Fruit fly (Drosophila melanogaster) whole organism, embryonic: Measurements from ENCODE around the gene Zn72D.
A peak's percentile ranks its signal among the peaks of the same experiment; 100 is the strongest.

ENCODE experiments used
- Bdp1 ChIP-seq: fragments of 200-800 bp; sonication (Bioruptor generic); optimal IDR thresholded peaks from 3 replicates; lab custom pipeline; 2016; ENCODE audit warnings: missing biosample characterization, missing genetic modification characterization
- CG10209 ChIP-seq: fragments of 200-800 bp; sonication (Bioruptor generic); optimal IDR thresholded peaks from 3 replicates; lab custom pipeline; 2017; ENCODE audit warnings: missing biosample characterization, mild to moderate bottlenecking, missing genetic modification characterization, missing genetic modification reagents
- CG10979 ChIP-seq: fragments of 200-800 bp; sonication (Bioruptor generic); optimal IDR thresholded peaks from 2 replicates; lab custom pipeline; 2018; ENCODE audit warnings: missing biosample characterization, mild to moderate bottlenecking, missing genetic modification characterization, moderate library complexity
- CG11560 ChIP-seq: fragments of 200-800 bp; sonication (Bioruptor generic); IDR thresholded peaks from 3 replicates; pipeline ENCODE4 v1.3.6; 2022; ENCODE audit warnings: missing biosample characterization, missing genetic modification characterization
- CG11695 ChIP-seq: fragments of 200-800 bp; sonication (Bioruptor generic); IDR thresholded peaks from 3 replicates; pipeline ENCODE4 v1.3.6; 2022; ENCODE audit warnings: missing biosample characterization, missing genetic modification characterization
- CG12071 ChIP-seq: fragments of 200-800 bp; sonication (Bioruptor generic); optimal IDR thresholded peaks from 3 replicates; lab custom pipeline; 2018; ENCODE audit warnings: missing biosample characterization, mild to moderate bottlenecking, missing genetic modification characterization
- CG13296 ChIP-seq: fragments of 200-800 bp; sonication (Bioruptor generic); optimal IDR thresholded peaks from 3 replicates; lab custom pipeline; 2018; ENCODE audit warnings: missing biosample characterization, mild to moderate bottlenecking, missing genetic modification characterization
- CG14710 ChIP-seq: fragments of 200-800 bp; sonication (Bioruptor generic); optimal IDR thresholded peaks from 3 replicates; lab custom pipeline; 2019; ENCODE audit warnings: missing biosample characterization, mild to moderate bottlenecking, missing genetic modification characterization, moderate library complexity
- CG3065 ChIP-seq: fragments of 200-800 bp; sonication (Bioruptor generic); optimal IDR thresholded peaks from 2 replicates; lab custom pipeline; 2016; ENCODE audit warnings: missing biosample characterization, missing genetic modification characterization
- CG33557 ChIP-seq: fragments of 200-800 bp; sonication (Bioruptor generic); optimal IDR thresholded peaks from 2 replicates; lab custom pipeline; 2019; ENCODE audit warnings: missing biosample characterization, mild to moderate bottlenecking, missing genetic modification characterization, moderate library complexity
- CG34422 ChIP-seq: fragments of 200-800 bp; sonication (Bioruptor generic); IDR thresholded peaks from 3 replicates; pipeline ENCODE4 v1.3.6; 2022; ENCODE audit warnings: missing biosample characterization, missing genetic modification characterization
- CG4707 ChIP-seq: fragments of 200-800 bp; sonication (Bioruptor generic); optimal IDR thresholded peaks from 2 replicates; lab custom pipeline; 2018; ENCODE audit warnings: missing biosample characterization, mild to moderate bottlenecking, missing genetic modification characterization, moderate library complexity
- CG6175 ChIP-seq: fragments of 200-800 bp; sonication (Bioruptor generic); IDR thresholded peaks from 3 replicates; pipeline ENCODE4 v1.3.6; 2022; ENCODE audit warnings: missing biosample characterization, missing genetic modification characterization
- CG6765 ChIP-seq: fragments of 200-800 bp; sonication (Bioruptor generic); optimal IDR thresholded peaks from 3 replicates; lab custom pipeline; 2017; ENCODE audit warnings: missing biosample characterization, mild to moderate bottlenecking, missing genetic modification characterization
- CG7963 ChIP-seq: fragments of 200-800 bp; sonication (Bioruptor generic); IDR thresholded peaks from 3 replicates; pipeline ENCODE4 v1.3.6; 2022; ENCODE audit warnings: missing biosample characterization, missing genetic modification characterization; ENCODE audit not compliant: partially characterized antibody
- CG8290 ChIP-seq, 3 experiments: fragments of 200-800 bp; sonication (Bioruptor generic); optimal IDR thresholded peaks; 2 replicates each; lab custom pipeline; 2016 to 2019; ENCODE audit warnings: missing biosample characterization in 3 of 3, missing genetic modification characterization in 3 of 3, mild to moderate bottlenecking in 2 of 3, moderate library complexity in 1 of 3
- CG8765 ChIP-seq: fragments of 200-800 bp; sonication (Bioruptor generic); IDR thresholded peaks from 2 replicates; pipeline ENCODE4 v1.3.6; 2022; ENCODE audit warnings: missing biosample characterization, missing genetic modification characterization
- CG9609 ChIP-seq: fragments of 200-800 bp; sonication (Bioruptor generic); optimal IDR thresholded peaks from 3 replicates; lab custom pipeline; 2016; ENCODE audit warnings: missing biosample characterization, missing genetic modification characterization
- D ChIP-seq, 2 experiments: fragments of 200-800 bp in 1 of 2; fragments of >200 bp in 1 of 2; sonication (Bioruptor generic) in 1 of 2; optimal IDR thresholded peaks; 2 replicates in 1 of 2; 3 replicates in 1 of 2; lab custom pipeline; 2017; ENCODE audit warnings: mild to moderate bottlenecking in 1 of 2, missing biosample characterization in 1 of 2, missing genetic modification characterization in 1 of 2, missing genetic modification reagents in 1 of 2
- E2f2 ChIP-seq: fragments of 200-800 bp; sonication (Bioruptor generic); IDR thresholded peaks from 2 replicates; pipeline ENCODE4 v1.3.6; 2022; ENCODE audit warnings: missing biosample characterization, missing genetic modification characterization
- H15 ChIP-seq: fragments of 200-800 bp; sonication (Bioruptor generic); IDR thresholded peaks from 3 replicates; pipeline ENCODE4 v1.3.6; 2022; ENCODE audit warnings: missing biosample characterization, missing genetic modification characterization
- HHEX ChIP-seq: fragments of 200-800 bp; sonication (Bioruptor generic); optimal IDR thresholded peaks from 3 replicates; lab custom pipeline; 2017; ENCODE audit warnings: missing biosample characterization, mild to moderate bottlenecking, missing genetic modification characterization, missing genetic modification reagents
- MBD-R2 ChIP-seq: fragments of 200-800 bp; sonication (Bioruptor generic); IDR thresholded peaks from 2 replicates; pipeline ENCODE4 v1.3.6; 2022; ENCODE audit warnings: missing biosample characterization, missing genetic modification characterization
- MTF-1 ChIP-seq: fragments of 200-800 bp; sonication (Bioruptor generic); optimal IDR thresholded peaks from 2 replicates; lab custom pipeline; 2018; ENCODE audit warnings: missing biosample characterization, mild to moderate bottlenecking, missing genetic modification characterization, borderline replicate concordance
- Nf-YA ChIP-seq: fragments of 200-800 bp; sonication (Bioruptor generic); IDR thresholded peaks from 2 replicates; pipeline ENCODE4 v1.3.6; 2022; ENCODE audit warnings: missing biosample characterization, missing genetic modification characterization
- NfI ChIP-seq: fragments of 200-800 bp; sonication (Bioruptor generic); optimal IDR thresholded peaks from 3 replicates; lab custom pipeline; 2018; ENCODE audit warnings: missing biosample characterization, mild to moderate bottlenecking, missing genetic modification characterization, moderate library complexity
- Rfx ChIP-seq: fragments of 200-800 bp; sonication (Bioruptor generic); IDR thresholded peaks from 2 replicates; pipeline ENCODE4 v1.3.6; 2022; ENCODE audit warnings: missing biosample characterization, missing genetic modification characterization
- bab2 ChIP-seq: fragments of 200-800 bp; sonication (Bioruptor generic); optimal IDR thresholded peaks from 2 replicates; lab custom pipeline; 2016; ENCODE audit warnings: missing biosample characterization, missing genetic modification characterization
- cg ChIP-seq: fragments of 200-800 bp; sonication (Bioruptor generic); optimal IDR thresholded peaks from 3 replicates; lab custom pipeline; 2019; ENCODE audit warnings: missing biosample characterization, mild to moderate bottlenecking, missing genetic modification characterization, moderate library complexity
- crc ChIP-seq: fragments of 200-800 bp; sonication (Bioruptor generic); optimal IDR thresholded peaks from 2 replicates; lab custom pipeline; 2016; ENCODE audit warnings: missing biosample characterization, missing genetic modification characterization
- dati ChIP-seq: fragments of 200-800 bp; sonication (Bioruptor generic); IDR thresholded peaks from 2 replicates; pipeline ENCODE4 v1.3.6; 2022; ENCODE audit warnings: missing biosample characterization, missing genetic modification characterization
- fd96Cb ChIP-seq: fragments of 200-800 bp; sonication (Bioruptor generic); optimal IDR thresholded peaks from 2 replicates; lab custom pipeline; 2018; ENCODE audit warnings: missing biosample characterization, mild to moderate bottlenecking, missing genetic modification characterization, moderate library complexity
- grn ChIP-seq: fragments of 200-800 bp; sonication (Bioruptor generic); optimal IDR thresholded peaks from 3 replicates; lab custom pipeline; 2017; ENCODE audit warnings: missing biosample characterization, missing genetic modification characterization
- kah ChIP-seq: fragments of 200-800 bp; sonication (Bioruptor generic); optimal IDR thresholded peaks from 2 replicates; lab custom pipeline; 2018; ENCODE audit warnings: missing biosample characterization, mild to moderate bottlenecking, missing genetic modification characterization
- kay ChIP-seq: fragments of 200-800 bp; sonication (Bioruptor generic); optimal IDR thresholded peaks from 2 replicates; lab custom pipeline; 2016; ENCODE audit warnings: missing biosample characterization, missing genetic modification characterization
- lilli ChIP-seq: fragments of 200-800 bp; sonication (Bioruptor generic); optimal IDR thresholded peaks from 3 replicates; lab custom pipeline; 2016; ENCODE audit warnings: missing biosample characterization, missing genetic modification characterization
- nau ChIP-seq: fragments of 200-800 bp; sonication (Bioruptor generic); optimal IDR thresholded peaks from 3 replicates; lab custom pipeline; 2017; ENCODE audit warnings: missing biosample characterization, mild to moderate bottlenecking, missing genetic modification characterization, missing genetic modification reagents
- odd ChIP-seq: fragments of 200-800 bp; sonication (Bioruptor generic); optimal IDR thresholded peaks from 2 replicates; lab custom pipeline; 2017; ENCODE audit warnings: missing biosample characterization, mild to moderate bottlenecking, missing genetic modification characterization
- pita ChIP-seq: fragments of 200-800 bp; sonication (Bioruptor generic); optimal IDR thresholded peaks from 2 replicates; lab custom pipeline; 2017; ENCODE audit warnings: missing biosample characterization, mild to moderate bottlenecking, missing genetic modification characterization
- prd ChIP-seq, 3 experiments: fragments of >200 bp in 2 of 3; fragments of 200-800 bp in 1 of 3; sonication (Bioruptor generic) in 1 of 3; optimal IDR thresholded peaks in 2 of 3; IDR thresholded peaks in 1 of 3; 2 replicates in 2 of 3; 3 replicates in 1 of 3; pipeline versions ENCODE4 v1.3.6 to Lab custom; 2017 to 2022; ENCODE audit warnings: missing biosample characterization in 1 of 3, missing genetic modification characterization in 1 of 3
- trh ChIP-seq: fragments of 200-800 bp; sonication (Bioruptor generic); optimal IDR thresholded peaks from 2 replicates; lab custom pipeline; 2016; ENCODE audit warnings: missing biosample characterization, missing genetic modification characterization
- zen2 ChIP-seq: fragments of 200-800 bp; sonication (Bioruptor generic); IDR thresholded peaks from 3 replicates; pipeline ENCODE4 v1.3.6; 2022; ENCODE audit warnings: missing biosample characterization, missing genetic modification characterization; ENCODE audit not compliant: partially characterized antibody
- zfh1 ChIP-seq: fragments of 200-800 bp; sonication (Bioruptor generic); IDR thresholded peaks from 3 replicates; pipeline ENCODE4 v1.3.6; 2022; ENCODE audit warnings: missing biosample characterization, missing genetic modification characterization

Zn72D gene

dm6 chr3L:16131264-16132066 lies 19.0 kb upstream of the Zn72D start, which contains the start of the genes Trs20 and elg1 (continued):
- TF ChIP-seq D (optimal IDR thresholded peaks at IDR 0.05; lab: Kevin White, UChicago) (no peak), D (GFP tag; optimal IDR thresholded peaks at IDR 0.05; lab: Kevin White, UChicago) (peak; percentile 17)

dm6 chr3L:16128973-16129745 lies 16.7 kb upstream of the Zn72D start, which contains the start of gene SsRbeta:
Gene SsRbeta, plus strand, starts transcription at chr3L:16129617.
- TF ChIP-seq dati (GFP tag; lab: Robert Waterston, UW) (no peak), E2f2 (peak; percentile 43; the same call in 1 of the 2 replicates), prd (optimal IDR thresholded peaks at IDR 0.05; lab: Kevin White, UChicago) (no peak), prd (GFP tag; IDR thresholded peaks at IDR 0.05; lab: Robert Waterston, UW) (peak; percentile 49), MTF-1 (GFP tag; lab: Kevin White, UChicago) (no peak), CG6765 (GFP tag; lab: Kevin White, UChicago) (no peak), Bdp1 (GFP tag; lab: Kevin White, UChicago) (no peak), nau (GFP tag; lab: Kevin White, UChicago) (no peak), fd96Cb (tag; lab: Kevin White, UChicago) (no peak), CG8765 (no peak), kay (peak; percentile 28), CG3065 (no peak), CG4707 (GFP tag; lab: Kevin White, UChicago) (peak; percentile 41), CG11560 (tag; lab: Robert Waterston, UW) (no peak), bab2 (GFP tag; lab: Kevin White, UChicago) (no peak), HHEX (GFP tag; lab: Kevin White, UChicago) (no peak), trh (no peak), Rfx (GFP tag; lab: Robert Waterston, UW) (peak; percentile 66), lilli (no peak), CG33557 (no peak), CG11695 (peak; percentile 60; the same call in 2 of the 3 replicates), NfI (GFP tag; lab: Kevin White, UChicago) (peak; percentile 9), CG6175 (GFP tag; lab: Robert Waterston, UW) (no peak), crc (GFP tag; lab: Kevin White, UChicago) (no peak), CG10209 (GFP tag; lab: Kevin White, UChicago) (no peak), CG10979 (tag; lab: Kevin White, UChicago) (no peak), CG8290 (GFP tag; optimal IDR thresholded peaks at IDR 0.05; lab: Kevin White, UChicago) (no peak), CG8290 (tag; optimal IDR thresholded peaks at IDR 0.05; lab: Kevin White, UChicago) (peak in 1 of 2 experiments; percentile 82), Nf-YA (GFP tag; lab: Robert Waterston, UW) (0 out of 2 replicates have a peak, but pooled peaks have one; percentile 11), CG7963 (GFP tag; lab: Robert Waterston, UW) (no peak), CG14710 (peak; percentile 40), grn (no peak), zfh1 (peak; percentile 79), cg (GFP tag; lab: Kevin White, UChicago) (no peak), zen2 (no peak; the same call in 2 of the 3 replicates), MBD-R2 (GFP tag; lab: Robert Waterston, UW) (peak; percentile 53), kah (GFP tag; lab: Kevin White, UChicago) (no peak), H15 (GFP tag; lab: Robert Waterston, UW) (peak; percentile 51; the same call in 2 of the 3 replicates), pita (GFP tag; lab: Kevin White, UChicago) (peak; percentile 34), CG12071 (no peak), CG9609 (GFP tag; lab: Kevin White, UChicago) (peak; percentile 23), odd (GFP tag; lab: Kevin White, UChicago) (no peak), CG34422 (peak; percentile 68; the same call in 2 of the 3 replicates), CG13296 (GFP tag; lab: Kevin White, UChicago) (no peak)
